Fruit fly (Drosophila melanogaster) whole organism, embryonic: ENCODE data around the gene CG9590.
A peak's percentile ranks its signal among the peaks of the same experiment; 100 is the strongest.

Experiments
- Bgb ChIP-seq: fragments of 200-800 bp; sonication (Bioruptor generic); IDR thresholded peaks from 2 replicates; pipeline ENCODE4 v1.3.6; 2022; ENCODE audit warnings: missing biosample characterization, missing genetic modification characterization; ENCODE audit not compliant: partially characterized antibody
- CG10209 ChIP-seq: fragments of 200-800 bp; sonication (Bioruptor generic); optimal IDR thresholded peaks from 3 replicates; lab custom pipeline; 2017; ENCODE audit warnings: missing biosample characterization, mild to moderate bottlenecking, missing genetic modification characterization, missing genetic modification reagents
- CG10979 ChIP-seq: fragments of 200-800 bp; sonication (Bioruptor generic); optimal IDR thresholded peaks from 2 replicates; lab custom pipeline; 2018; ENCODE audit warnings: missing biosample characterization, mild to moderate bottlenecking, missing genetic modification characterization, moderate library complexity
- CG11504 ChIP-seq: fragments of 200-800 bp; sonication (Bioruptor generic); optimal IDR thresholded peaks from 3 replicates; lab custom pipeline; 2019; ENCODE audit warnings: missing biosample characterization, mild to moderate bottlenecking, missing genetic modification characterization, moderate library complexity
- CG12769 ChIP-seq: fragments of 200-800 bp; sonication (Bioruptor generic); optimal IDR thresholded peaks from 2 replicates; lab custom pipeline; 2019; ENCODE audit warnings: missing biosample characterization, mild to moderate bottlenecking, missing genetic modification characterization, moderate library complexity
- CG13296 ChIP-seq: fragments of 200-800 bp; sonication (Bioruptor generic); optimal IDR thresholded peaks from 3 replicates; lab custom pipeline; 2018; ENCODE audit warnings: missing biosample characterization, mild to moderate bottlenecking, missing genetic modification characterization
- CG13624 ChIP-seq: fragments of 200-800 bp; sonication (Bioruptor generic); optimal IDR thresholded peaks from 2 replicates; lab custom pipeline; 2016; ENCODE audit warnings: missing biosample characterization, missing genetic modification characterization
- CG14050 ChIP-seq: fragments of 200-800 bp; sonication (Bioruptor generic); IDR thresholded peaks from 3 replicates; pipeline ENCODE4 v1.3.6; 2022; ENCODE audit warnings: missing biosample characterization, missing genetic modification characterization
- CG1529 ChIP-seq: fragments of 200-800 bp; sonication (Bioruptor generic); optimal IDR thresholded peaks from 3 replicates; lab custom pipeline; 2018; ENCODE audit warnings: missing biosample characterization, missing genetic modification characterization
- CG17186 ChIP-seq: fragments of 200-800 bp; sonication (Bioruptor generic); optimal IDR thresholded peaks from 3 replicates; lab custom pipeline; 2017; ENCODE audit warnings: missing biosample characterization, missing genetic modification reagents, missing genetic modification characterization
- CG17385 ChIP-seq: fragments of 200-800 bp; sonication (Bioruptor generic); optimal IDR thresholded peaks from 3 replicates; lab custom pipeline; 2018; ENCODE audit warnings: missing biosample characterization, mild to moderate bottlenecking, missing genetic modification characterization
- CG2889 ChIP-seq: fragments of 200-800 bp; sonication (Bioruptor generic); IDR thresholded peaks from 3 replicates; pipeline ENCODE4 v1.3.6; 2022; ENCODE audit warnings: missing biosample characterization, missing genetic modification characterization
- CG3065 ChIP-seq: fragments of 200-800 bp; sonication (Bioruptor generic); optimal IDR thresholded peaks from 2 replicates; lab custom pipeline; 2016; ENCODE audit warnings: missing biosample characterization, missing genetic modification characterization
- CG4424 ChIP-seq: fragments of 200-800 bp; sonication (Bioruptor generic); optimal IDR thresholded peaks from 3 replicates; lab custom pipeline; 2016; ENCODE audit warnings: missing biosample characterization, missing genetic modification characterization
- CG7357 ChIP-seq: fragments of 200-800 bp; sonication (Bioruptor generic); IDR thresholded peaks from 3 replicates; pipeline ENCODE4 v1.3.6; 2022; ENCODE audit warnings: missing biosample characterization, missing genetic modification characterization
- CG8359 ChIP-seq: fragments of 200-800 bp; sonication (Bioruptor generic); optimal IDR thresholded peaks from 2 replicates; lab custom pipeline; 2017; ENCODE audit warnings: missing biosample characterization, mild to moderate bottlenecking, missing genetic modification characterization, borderline replicate concordance
- CG9797 ChIP-seq: fragments of 200-800 bp; sonication (Bioruptor generic); optimal IDR thresholded peaks from 3 replicates; lab custom pipeline; 2018; ENCODE audit warnings: missing biosample characterization, mild to moderate bottlenecking, missing genetic modification characterization
- CoRest ChIP-seq: fragments of 200-800 bp; sonication (Bioruptor generic); optimal IDR thresholded peaks from 3 replicates; lab custom pipeline; 2018; ENCODE audit warnings: missing biosample characterization, mild to moderate bottlenecking, missing genetic modification characterization, moderate library complexity
- Dad ChIP-seq: fragments of 200-800 bp; sonication (Bioruptor generic); optimal IDR thresholded peaks from 3 replicates; lab custom pipeline; 2016; ENCODE audit warnings: missing biosample characterization, missing genetic modification characterization
- Dbx ChIP-seq: fragments of 200-800 bp; sonication (Bioruptor generic); IDR thresholded peaks from 3 replicates; pipeline ENCODE4 v1.3.6; 2022; ENCODE audit warnings: missing biosample characterization, missing genetic modification characterization
- Dip2 ChIP-seq: fragments of 200-800 bp; sonication (Bioruptor generic); IDR thresholded peaks from 2 replicates; pipeline ENCODE4 v1.3.6; 2022; ENCODE audit warnings: missing biosample characterization, missing genetic modification characterization
- ERR ChIP-seq: fragments of 200-800 bp; sonication (Bioruptor generic); optimal IDR thresholded peaks from 2 replicates; lab custom pipeline; 2016; ENCODE audit warnings: missing biosample characterization, missing genetic modification characterization
- Eip74EF ChIP-seq, 2 experiments: fragments of 200-800 bp in 1 of 2; fragments of >200 bp in 1 of 2; sonication (Bioruptor generic) in 1 of 2; optimal IDR thresholded peaks; 2 replicates each; lab custom pipeline; 2017 to 2019; ENCODE audit warnings: missing biosample characterization in 2 of 2, missing genetic modification characterization in 2 of 2, mild to moderate bottlenecking in 1 of 2, moderate library complexity in 1 of 2
- Fer2 ChIP-seq: fragments of 200-800 bp; sonication (Bioruptor generic); optimal IDR thresholded peaks from 2 replicates; lab custom pipeline; 2018; ENCODE audit warnings: missing biosample characterization, mild to moderate bottlenecking, missing genetic modification characterization, moderate library complexity
- HLH54F ChIP-seq: fragments of 200-800 bp; sonication (Bioruptor generic); optimal IDR thresholded peaks from 3 replicates; lab custom pipeline; 2016; ENCODE audit warnings: missing biosample characterization, missing genetic modification characterization
- Hand ChIP-seq: fragments of 200-800 bp; sonication (Bioruptor generic); optimal IDR thresholded peaks from 2 replicates; lab custom pipeline; 2017; ENCODE audit warnings: mild to moderate bottlenecking, missing biosample characterization, missing genetic modification reagents, missing genetic modification characterization
- Hr39 ChIP-seq: fragments of >200 bp; optimal IDR thresholded peaks from 2 replicates; lab custom pipeline; 2017
- Neu2 ChIP-seq: fragments of 200-800 bp; sonication (Bioruptor generic); optimal IDR thresholded peaks from 3 replicates; lab custom pipeline; 2016; ENCODE audit warnings: missing biosample characterization, missing genetic modification characterization, borderline replicate concordance
- NfI ChIP-seq: fragments of 200-800 bp; sonication (Bioruptor generic); optimal IDR thresholded peaks from 3 replicates; lab custom pipeline; 2018; ENCODE audit warnings: missing biosample characterization, mild to moderate bottlenecking, missing genetic modification characterization, moderate library complexity
- Scr ChIP-seq: fragments of 200-800 bp; sonication (Bioruptor generic); IDR thresholded peaks from 2 replicates; pipeline ENCODE4 v1.3.6; 2022; ENCODE audit warnings: missing biosample characterization, missing genetic modification characterization; ENCODE audit not compliant: partially characterized antibody
- Sin3A ChIP-seq: fragments of >200 bp; optimal IDR thresholded peaks from 2 replicates; lab custom pipeline; 2018
- Spps ChIP-seq: fragments of 200-800 bp; sonication (Bioruptor generic); optimal IDR thresholded peaks from 2 replicates; lab custom pipeline; 2018; ENCODE audit warnings: missing biosample characterization, mild to moderate bottlenecking, missing genetic modification characterization
- bigmax ChIP-seq: fragments of 200-800 bp; sonication (Bioruptor generic); optimal IDR thresholded peaks from 2 replicates; lab custom pipeline; 2018; ENCODE audit warnings: missing biosample characterization, mild to moderate bottlenecking, missing genetic modification characterization
- dmrt11E ChIP-seq: fragments of 200-800 bp; sonication (Bioruptor generic); optimal IDR thresholded peaks from 3 replicates; lab custom pipeline; 2018; ENCODE audit warnings: missing biosample characterization, mild to moderate bottlenecking, missing genetic modification characterization, moderate library complexity
- fu2 ChIP-seq: fragments of 200-800 bp; sonication (Bioruptor generic); optimal IDR thresholded peaks from 2 replicates; lab custom pipeline; 2016; ENCODE audit warnings: missing biosample characterization, missing genetic modification characterization
- gcm ChIP-seq: fragments of 200-800 bp; sonication (Bioruptor generic); optimal IDR thresholded peaks from 2 replicates; lab custom pipeline; 2019; ENCODE audit warnings: missing biosample characterization, mild to moderate bottlenecking, missing genetic modification characterization, moderate library complexity
- gfzf ChIP-seq: fragments of 200-800 bp; sonication (Bioruptor generic); optimal IDR thresholded peaks from 2 replicates; lab custom pipeline; 2016; ENCODE audit warnings: missing biosample characterization, mild to moderate bottlenecking, missing genetic modification characterization, moderate library complexity
- ham ChIP-seq: fragments of 200-800 bp; sonication (Bioruptor generic); IDR thresholded peaks from 2 replicates; pipeline ENCODE4 v1.3.6; 2022; ENCODE audit warnings: missing biosample characterization, missing genetic modification characterization
- hkb ChIP-seq, 2 experiments: fragments of 200-800 bp in 1 of 2; fragments of >200 bp in 1 of 2; sonication (Bioruptor generic) in 1 of 2; IDR thresholded peaks in 1 of 2; optimal IDR thresholded peaks in 1 of 2; 2 replicates each; pipeline versions ENCODE4 v1.3.6 to Lab custom; 2017 to 2022; ENCODE audit warnings: missing biosample characterization in 1 of 2, missing genetic modification characterization in 1 of 2
- jigr1 ChIP-seq: fragments of 200-800 bp; sonication (Bioruptor generic); IDR thresholded peaks from 3 replicates; pipeline ENCODE4 v1.3.6; 2022; ENCODE audit warnings: missing biosample characterization, missing genetic modification characterization
- lab ChIP-seq: fragments of 200-800 bp; sonication (Bioruptor generic); optimal IDR thresholded peaks from 3 replicates; lab custom pipeline; 2017; ENCODE audit warnings: missing biosample characterization, missing genetic modification characterization, mild to moderate bottlenecking, moderate library complexity, missing genetic modification reagents
- lmd ChIP-seq: fragments of 200-800 bp; sonication (Bioruptor generic); IDR thresholded peaks from 2 replicates; pipeline ENCODE4 v1.3.6; 2022; ENCODE audit warnings: missing biosample characterization, missing genetic modification characterization
- nom ChIP-seq: fragments of 200-800 bp; sonication (Bioruptor generic); optimal IDR thresholded peaks from 2 replicates; lab custom pipeline; 2017; ENCODE audit warnings: missing biosample characterization, missing genetic modification characterization, mild to moderate bottlenecking, moderate library complexity, missing genetic modification reagents
- pnt ChIP-seq: fragments of 200-800 bp; sonication (Bioruptor generic); optimal IDR thresholded peaks from 3 replicates; lab custom pipeline; 2016; ENCODE audit warnings: missing biosample characterization, missing genetic modification characterization
- pum ChIP-seq: fragments of 200-800 bp; sonication (Bioruptor generic); optimal IDR thresholded peaks from 2 replicates; lab custom pipeline; 2016; ENCODE audit warnings: missing biosample characterization, missing genetic modification characterization
- sisA ChIP-seq: fragments of 200-800 bp; sonication (Bioruptor generic); IDR thresholded peaks from 2 replicates; pipeline ENCODE4 v1.3.6; 2022; ENCODE audit warnings: missing biosample characterization, missing genetic modification characterization
- slbo ChIP-seq: fragments of 200-800 bp; sonication (Bioruptor generic); IDR thresholded peaks from 2 replicates; pipeline ENCODE4 v1.3.6; 2022; ENCODE audit warnings: missing biosample characterization, missing genetic modification characterization
- sug ChIP-seq: fragments of 200-800 bp; optimal IDR thresholded peaks from 2 replicates; lab custom pipeline; 2019; ENCODE audit warnings: missing biosample characterization, mild to moderate bottlenecking, missing genetic modification characterization, moderate library complexity
- tin ChIP-seq: fragments of 200-800 bp; sonication (Bioruptor generic); optimal IDR thresholded peaks from 3 replicates; lab custom pipeline; 2016; ENCODE audit warnings: missing biosample characterization, missing genetic modification characterization
- twi ChIP-seq: fragments of 200-800 bp; optimal IDR thresholded peaks from 2 replicates; lab custom pipeline; 2019; ENCODE audit warnings: missing biosample characterization, mild to moderate bottlenecking, missing genetic modification characterization, moderate library complexity
- zfh1 ChIP-seq: fragments of 200-800 bp; sonication (Bioruptor generic); IDR thresholded peaks from 3 replicates; pipeline ENCODE4 v1.3.6; 2022; ENCODE audit warnings: missing biosample characterization, missing genetic modification characterization

CG9590 gene

dm6 chr3R:15792427-15792826 is 5.9 kb downstream of the CG9590 start, which contains the start of gene Acyp2 (continued):
- TF ChIP-seq pnt (GFP tag; lab: Kevin White, UChicago), result no peak
- TF ChIP-seq Spps, result no peak
- peak; percentile 36 for TF ChIP-seq tin (GFP tag; lab: Kevin White, UChicago)
- TF ChIP-seq Dbx, result peak; percentile 63; the same call in 2 of the 3 replicates
- no peak for TF ChIP-seq CG8359 (GFP tag; lab: Kevin White, UChicago)
- no peak for TF ChIP-seq Dip2 (GFP tag; lab: Robert Waterston, UW)
- no peak for TF ChIP-seq Eip74EF (GFP tag; optimal IDR thresholded peaks at IDR 0.05; lab: Kevin White, UChicago)
- peak; percentile 69; the same call in 1 of the 2 replicates for TF ChIP-seq slbo
- no peak for TF ChIP-seq fu2
- TF ChIP-seq CoRest (tag; lab: Kevin White, UChicago), result peak; percentile 48
- TF ChIP-seq Scr, result peak; percentile 53
- 0 out of 3 replicates have a peak, but pooled peaks have one; percentile 21 for TF ChIP-seq zfh1 (GFP tag; lab: Robert Waterston, UW)
- no peak for TF ChIP-seq bigmax (GFP tag; lab: Kevin White, UChicago)
- peak; percentile 10 for TF ChIP-seq lab
- peak; percentile 8 for TF ChIP-seq CG12769 (tag; lab: Kevin White, UChicago)
- TF ChIP-seq sisA (GFP tag; lab: Robert Waterston, UW), result peak; percentile 42; the same call in 1 of the 2 replicates
- TF ChIP-seq jigr1, result no peak
- TF ChIP-seq dmrt11E, result no peak
- peak; percentile 27 for TF ChIP-seq CG13624 (GFP tag; lab: Kevin White, UChicago)
- no peak for TF ChIP-seq CG10209 (GFP tag; lab: Kevin White, UChicago)
- TF ChIP-seq CG9797 (GFP tag; lab: Kevin White, UChicago), result peak; percentile 51
- TF ChIP-seq nom, result no peak
- no peak for TF ChIP-seq hkb (optimal IDR thresholded peaks at IDR 0.05; lab: Kevin White, UChicago)
- TF ChIP-seq hkb (GFP tag; IDR thresholded peaks at IDR 0.05; lab: Robert Waterston, UW), result 0 out of 2 replicates have a peak, but pooled peaks have one; percentile 13
- peak; percentile 44 for TF ChIP-seq CG11504 (tag; lab: Kevin White, UChicago)
- no peak for TF ChIP-seq twi (tag; lab: Kevin White, UChicago)
- TF ChIP-seq CG10979 (tag; lab: Kevin White, UChicago), result no peak
- TF ChIP-seq NfI (GFP tag; lab: Kevin White, UChicago), result peak; percentile 17
- peak; percentile 14 for TF ChIP-seq CG4424
- peak; percentile 29 for TF ChIP-seq sug (tag; lab: Kevin White, UChicago)
- TF ChIP-seq lmd, result no peak
- TF ChIP-seq HLH54F (GFP tag; lab: Kevin White, UChicago), result peak; percentile 26
- TF ChIP-seq CG3065, result no peak
- TF ChIP-seq CG17186 (GFP tag; lab: Kevin White, UChicago), result peak; percentile 44
- no peak for TF ChIP-seq Hr39 (lab: Kevin White, UChicago)
- peak; percentile 35 for TF ChIP-seq Sin3A (lab: Kevin White, UChicago)
- no peak for TF ChIP-seq CG13296 (GFP tag; lab: Kevin White, UChicago)
- TF ChIP-seq CG14050 (GFP tag; lab: Robert Waterston, UW), result no peak
- TF ChIP-seq CG7357 (GFP tag; lab: Robert Waterston, UW), result no peak
- TF ChIP-seq Dad (GFP tag; lab: Kevin White, UChicago), result no peak
- TF ChIP-seq CG1529 (GFP tag; lab: Kevin White, UChicago), result no peak
- TF ChIP-seq ham (GFP tag; lab: Robert Waterston, UW), result no peak
- TF ChIP-seq Fer2 (tag; lab: Kevin White, UChicago), result no peak
- no peak for TF ChIP-seq CG17385 (GFP tag; lab: Kevin White, UChicago)
- TF ChIP-seq Neu2 (GFP tag; lab: Kevin White, UChicago), result no peak
- peak; percentile 67 for TF ChIP-seq Bgb
- peak; percentile 53 for TF ChIP-seq gfzf (GFP tag; lab: Kevin White, UChicago)
- TF ChIP-seq gcm (GFP tag; lab: Kevin White, UChicago), result no peak
- TF ChIP-seq ERR, result no peak
- TF ChIP-seq pum (GFP tag; lab: Kevin White, UChicago), result peak; percentile 23
- no peak for TF ChIP-seq Hand (GFP tag; lab: Kevin White, UChicago)
- no peak for TF ChIP-seq CG2889 (GFP tag; lab: Robert Waterston, UW)
